Fruit fly (Drosophila melanogaster) S2 (cell line): Measurements from ENCODE around the gene CG12689.

Experiments used
- CG8478 ChIP-seq: fragments of >200 bp; optimal IDR thresholded peaks from 2 replicates; lab custom pipeline; 2018
- CTCF ChIP-seq, 2 experiments: fragments of >200 bp; optimal IDR thresholded peaks; 2 replicates each; lab custom pipeline; 2018

Gene CG12689

dm6 chrX:7603657-7604056 is 17.7 kb upstream of the CG12689 start:
- no peak for TF ChIP-seq CG8478
- no peak for TF ChIP-seq CTCF (optimal IDR thresholded peaks at IDR 0.05; lab: Kevin White, UChicago)

- no peak for TF ChIP-seq CG8478
- TF ChIP-seq CTCF (optimal IDR thresholded peaks at IDR 0.05; lab: Kevin White, UChicago): peak; percentile 81
Measured at dm6 chrX:7593051-7593450, 7.1 kb upstream of the CG12689 start.

- TF ChIP-seq CTCF (optimal IDR thresholded peaks at IDR 0.05; lab: Kevin White, UChicago) (peak; percentile 75 to 78), CG8478 (no peak)
Measured at dm6 chrX:7581165-7581786, 4.7 kb downstream of the CG12689 start.

dm6 chrX:7579810-7580209 is 6.1 kb downstream of the CG12689 start:
- TF ChIP-seq CTCF (optimal IDR thresholded peaks at IDR 0.05; lab: Kevin White, UChicago): no peak
- TF ChIP-seq CG8478: no peak

- TF ChIP-seq CTCF (optimal IDR thresholded peaks at IDR 0.05; lab: Kevin White, UChicago) (no peak), CG8478 (no peak)
Measured at dm6 chrX:7579023-7579422, 6.9 kb downstream of the CG12689 start.

DNA sequence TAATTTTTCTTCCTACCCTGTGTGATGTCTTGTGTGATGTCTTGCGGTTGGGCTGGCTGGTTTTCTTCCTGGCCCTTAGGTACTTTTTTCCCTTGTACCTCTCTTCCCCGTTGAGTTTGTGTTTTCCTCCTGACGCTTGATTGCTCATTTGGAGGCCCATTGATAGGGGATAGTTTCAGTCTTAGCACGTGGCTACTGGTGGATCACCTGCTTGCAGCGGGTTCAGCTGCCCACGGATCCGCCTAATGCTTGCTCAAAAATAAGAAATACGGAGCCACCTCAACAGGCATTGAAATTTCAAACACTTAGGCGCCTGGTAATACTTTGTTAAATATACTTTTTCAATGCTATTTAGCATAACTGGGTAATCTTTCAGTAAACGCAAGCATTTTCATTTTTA is 11.9 kb downstream of the CG12689 start, which contains the start of gene CG11369:
CG11369 (plus strand) TSS at position 301 of the 400 bp plus-strand sequence.
- TF ChIP-seq CG8478 (no peak), CTCF (optimal IDR thresholded peaks at IDR 0.05; lab: Kevin White, UChicago) (no peak)

DNA sequence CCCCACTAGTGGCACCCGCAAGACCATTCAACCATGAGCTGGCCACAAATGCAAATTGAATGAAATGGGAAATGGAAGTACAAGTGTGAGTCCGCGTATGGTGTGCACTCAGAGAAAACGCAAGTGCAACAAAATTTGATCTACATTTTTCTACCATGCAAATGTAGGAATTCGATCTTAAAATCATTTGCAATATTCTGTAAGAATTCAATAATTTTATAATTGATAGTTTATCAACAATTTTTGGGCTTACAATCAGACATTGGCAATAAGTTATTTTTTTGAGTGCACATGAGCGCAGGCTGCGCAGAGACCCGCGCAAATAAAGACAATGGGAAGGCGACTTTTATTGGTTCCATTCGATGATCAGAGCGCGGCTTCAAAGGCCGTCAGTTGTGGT is 14.7 kb downstream of the CG12689 start:
- TF ChIP-seq CTCF (optimal IDR thresholded peaks at IDR 0.05; lab: Kevin White, UChicago): no peak
- no peak for TF ChIP-seq CG8478

DNA sequence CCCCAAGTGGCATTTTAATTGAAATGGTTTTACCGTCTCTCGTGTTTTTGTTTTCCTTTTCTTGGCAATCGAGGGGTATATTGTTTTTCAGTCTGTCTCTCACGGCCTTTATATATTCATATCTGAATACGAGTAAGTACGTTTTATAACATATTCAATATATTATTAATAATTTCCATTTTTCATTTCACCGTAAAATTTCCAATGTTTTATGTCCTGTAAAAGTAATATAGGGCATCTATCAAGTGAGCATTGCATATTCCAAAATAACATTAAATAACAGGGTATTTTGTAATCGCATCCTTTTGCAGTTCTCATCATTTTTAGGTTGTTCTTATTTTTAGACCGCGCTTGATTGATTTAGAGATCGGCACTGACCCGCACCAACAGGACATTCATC is 16.2 kb downstream of the CG12689 start:
- TF ChIP-seq CTCF (optimal IDR thresholded peaks at IDR 0.05; lab: Kevin White, UChicago) (no peak), CG8478 (no peak)

DNA sequence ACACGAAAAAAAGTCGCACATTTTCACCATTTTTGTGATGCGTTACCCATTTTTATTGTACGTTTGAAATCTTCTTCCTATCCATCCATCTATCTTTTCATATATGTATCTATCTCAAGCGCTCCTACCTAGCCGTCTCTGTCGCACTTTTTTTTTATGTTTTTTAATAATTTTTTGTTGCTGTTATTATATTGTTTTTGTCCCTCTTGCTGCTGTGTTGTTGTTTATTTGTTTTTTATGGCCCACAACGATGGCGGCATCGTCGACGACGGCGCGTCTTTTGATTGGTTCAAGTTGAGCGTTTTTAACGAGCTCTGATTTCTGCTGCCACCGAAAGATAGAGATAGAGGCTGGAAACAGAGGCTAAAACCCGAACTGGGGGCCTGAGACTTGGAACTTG is 17.6 kb downstream of the CG12689 start:
- no peak for TF ChIP-seq CG8478
- TF ChIP-seq CTCF (optimal IDR thresholded peaks at IDR 0.05; lab: Kevin White, UChicago): no peak

DNA sequence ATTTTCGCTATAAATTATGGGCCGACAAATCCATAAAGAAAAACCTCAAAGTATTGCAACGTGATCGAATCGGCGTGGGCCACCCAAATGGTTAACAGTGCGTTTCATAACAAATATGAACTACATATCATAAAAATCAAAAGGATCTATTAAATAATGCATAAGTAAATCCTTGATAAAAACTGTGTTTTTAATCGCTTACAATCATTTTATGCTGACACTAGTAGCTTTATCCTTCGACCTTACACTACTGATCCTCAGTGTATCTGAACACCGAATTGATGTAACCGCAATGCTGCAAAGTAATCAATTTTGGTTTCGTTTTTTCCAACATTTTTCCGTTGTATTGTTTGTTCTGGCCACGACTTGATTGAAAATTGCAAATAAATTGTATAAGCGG is 23.3 kb downstream of the CG12689 start:
- no peak for TF ChIP-seq CG8478
- TF ChIP-seq CTCF (optimal IDR thresholded peaks at IDR 0.05; lab: Kevin White, UChicago): no peak

dm6 chrX:7560720-7561119 is 25.2 kb downstream of the CG12689 start:
- no peak for TF ChIP-seq CTCF (optimal IDR thresholded peaks at IDR 0.05; lab: Kevin White, UChicago)
- no peak for TF ChIP-seq CG8478

DNA sequence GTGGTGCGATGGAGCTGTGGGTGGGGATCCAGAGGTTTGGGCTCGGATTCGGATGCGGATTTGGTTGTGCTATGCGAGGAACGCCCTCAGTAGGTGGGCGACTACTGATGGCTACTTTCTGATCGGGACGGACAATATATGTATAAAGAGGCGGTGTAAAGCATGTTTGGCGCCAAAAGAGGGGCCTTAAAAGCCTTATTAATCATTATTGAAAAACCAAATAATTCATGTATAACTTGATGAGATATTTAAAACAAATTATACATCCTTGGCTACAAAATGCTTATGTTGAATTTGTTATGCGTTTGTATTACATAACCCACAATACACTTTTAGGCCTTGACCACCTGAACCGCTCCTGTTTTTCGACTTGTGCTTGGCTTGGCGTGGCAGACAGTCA is 26.0 kb downstream of the CG12689 start:
- TF ChIP-seq CTCF (optimal IDR thresholded peaks at IDR 0.05; lab: Kevin White, UChicago): no peak
- TF ChIP-seq CG8478: no peak

DNA sequence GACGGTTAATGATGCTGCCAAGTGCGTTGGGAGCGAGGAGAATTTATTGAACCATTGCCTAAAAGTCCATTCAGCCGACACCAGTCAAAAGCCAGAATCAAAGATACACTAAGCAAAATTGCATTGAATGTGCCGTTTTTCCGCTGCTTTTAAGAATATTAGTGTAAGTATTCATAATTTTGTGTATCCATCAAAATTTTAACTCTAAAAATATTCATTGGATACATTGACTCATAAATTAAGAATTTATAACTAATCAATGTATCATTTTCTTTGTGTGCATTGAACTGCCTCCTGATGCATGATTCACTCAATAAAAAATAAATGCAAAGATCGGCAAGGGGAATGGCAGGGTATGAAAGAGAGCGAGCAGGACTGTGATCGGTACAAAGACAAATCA is 27.3 kb downstream of the CG12689 start:
- TF ChIP-seq CTCF (optimal IDR thresholded peaks at IDR 0.05; lab: Kevin White, UChicago): no peak
- TF ChIP-seq CG8478: no peak

DNA sequence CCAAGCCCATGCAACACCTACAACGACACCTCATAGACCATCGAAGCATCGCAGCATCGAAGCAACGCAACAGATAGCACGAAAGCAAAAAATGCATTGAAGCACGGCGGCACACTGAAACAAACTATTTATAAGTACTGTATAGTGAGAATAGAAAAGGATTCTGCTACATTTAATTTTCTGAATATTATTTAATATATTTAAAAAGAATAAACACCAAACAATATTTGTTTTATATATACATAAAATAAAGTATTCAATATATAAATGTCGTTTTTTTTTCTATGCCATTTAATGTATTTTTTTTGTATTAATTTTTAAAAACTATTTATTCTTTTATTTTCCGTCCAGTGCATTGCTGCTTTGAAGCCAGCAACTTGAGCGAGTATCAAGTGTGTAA is 28.3 kb downstream of the CG12689 start:
- TF ChIP-seq CTCF (optimal IDR thresholded peaks at IDR 0.05; lab: Kevin White, UChicago): no peak
- no peak for TF ChIP-seq CG8478

- TF ChIP-seq CTCF (optimal IDR thresholded peaks at IDR 0.05; lab: Kevin White, UChicago) (no peak), CG8478 (no peak)
Measured at dm6 chrX:7556270-7556669, 29.7 kb downstream of the CG12689 start.

DNA sequence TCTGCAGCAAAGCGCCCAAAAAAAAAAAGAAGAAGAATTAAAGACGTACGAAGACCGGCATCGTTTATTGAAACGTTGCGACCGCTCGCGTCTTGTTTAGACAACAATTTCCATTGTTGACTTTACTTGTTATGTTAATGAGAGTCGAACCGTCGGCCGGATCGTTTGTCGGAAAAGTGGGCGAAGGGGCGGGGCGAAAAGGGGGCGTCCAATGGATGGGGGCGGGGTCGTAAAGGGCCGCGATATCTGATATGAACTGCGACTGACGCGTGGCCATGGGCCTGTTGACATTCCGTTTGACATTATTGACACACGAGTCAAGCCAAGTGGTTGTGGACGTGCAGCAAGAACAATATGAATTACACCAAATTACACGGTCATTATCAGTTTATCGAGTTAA is 32.5 kb downstream of the CG12689 start:
- TF ChIP-seq CG8478: no peak
- no peak for TF ChIP-seq CTCF (optimal IDR thresholded peaks at IDR 0.05; lab: Kevin White, UChicago)

DNA sequence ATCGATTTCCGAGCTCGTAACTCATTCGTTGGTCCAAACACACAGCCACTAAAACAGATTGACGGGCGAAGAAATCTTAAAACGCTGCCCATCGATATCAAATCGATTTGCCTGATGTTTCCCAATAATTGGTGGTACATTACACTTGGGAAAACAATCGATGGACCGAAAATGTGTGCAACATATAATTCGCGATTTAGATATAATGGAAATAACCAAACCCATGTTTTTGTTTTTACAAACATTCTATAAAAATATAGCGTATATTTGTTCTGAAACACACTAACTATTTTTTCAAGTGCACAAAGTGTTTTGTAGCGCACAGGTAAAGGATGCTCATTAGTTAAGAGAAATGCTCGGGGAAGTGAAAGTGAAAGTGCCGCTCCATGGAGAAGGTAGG is 33.8 kb downstream of the CG12689 start:
- TF ChIP-seq CG8478 (no peak), CTCF (optimal IDR thresholded peaks at IDR 0.05; lab: Kevin White, UChicago) (no peak)
